Fruit fly (Drosophila melanogaster) whole organism, wandering third instar larva: Measurements from ENCODE around the gene Trmt61.

Experiments
- Abd-B ChIP-seq: fragments of >200 bp; optimal IDR thresholded peaks from 2 replicates; lab custom pipeline; 2017; ENCODE audit warnings: missing biosample characterization, missing genetic modification characterization
- CG32264 ChIP-seq: fragments of 200-800 bp; sonication (Bioruptor generic); optimal IDR thresholded peaks from 2 replicates; lab custom pipeline; 2016; ENCODE audit warnings: missing biosample characterization, missing genetic modification characterization
- CG9705 ChIP-seq: fragments of 200-800 bp; sonication (Bioruptor generic); optimal IDR thresholded peaks from 2 replicates; lab custom pipeline; 2018; ENCODE audit warnings: missing biosample characterization, mild to moderate bottlenecking, missing genetic modification characterization
- CrebA ChIP-seq: fragments of 200-800 bp; sonication (Bioruptor generic); optimal IDR thresholded peaks from 2 replicates; lab custom pipeline; 2016; ENCODE audit warnings: missing biosample characterization, mild to moderate bottlenecking, missing genetic modification characterization, borderline replicate concordance
- Dfd ChIP-seq: fragments of >200 bp; optimal IDR thresholded peaks from 2 replicates; lab custom pipeline; 2017; ENCODE audit warnings: missing biosample characterization, missing genetic modification characterization
- Dif ChIP-seq: fragments of 200-275, 200-300 bp; sonication (Bioruptor generic); optimal IDR thresholded peaks from 2 replicates; lab custom pipeline; 2018; ENCODE audit warnings: missing biosample characterization, missing genetic modification characterization; ENCODE audit not compliant: partially characterized antibody
- GATAd ChIP-seq: sonication (Bioruptor generic); optimal IDR thresholded peaks from 2 replicates; lab custom pipeline; 2016; ENCODE audit warnings: missing biosample characterization, missing genetic modification characterization
- HLH106 ChIP-seq: fragments of 200-800 bp; optimal IDR thresholded peaks from 3 replicates; lab custom pipeline; 2019; ENCODE audit warnings: missing biosample characterization, mild to moderate bottlenecking, missing genetic modification characterization, moderate library complexity
- Hnf4 ChIP-seq: fragments of 200-800 bp; sonication (Bioruptor generic); optimal IDR thresholded peaks from 2 replicates; lab custom pipeline; 2016; ENCODE audit warnings: missing biosample characterization, mild to moderate bottlenecking, missing genetic modification characterization
- Hr78 ChIP-seq: fragments of >200 bp; optimal IDR thresholded peaks from 2 replicates; lab custom pipeline; 2017; ENCODE audit warnings: missing biosample characterization, missing genetic modification characterization
- Hr83 ChIP-seq: fragments of 200-300 bp; sonication (Bioruptor generic); optimal IDR thresholded peaks from 2 replicates; lab custom pipeline; 2016; ENCODE audit warnings: missing biosample characterization, mild to moderate bottlenecking, missing genetic modification characterization, moderate library complexity; ENCODE audit not compliant: poor library complexity, severe bottlenecking
- Jra ChIP-seq: sonication (Bioruptor generic); optimal IDR thresholded peaks from 2 replicates; lab custom pipeline; 2016; ENCODE audit warnings: missing biosample characterization, missing genetic modification characterization
- Mio ChIP-seq: sonication (Bioruptor generic); optimal IDR thresholded peaks from 2 replicates; lab custom pipeline; 2016; ENCODE audit warnings: missing biosample characterization, missing genetic modification characterization
- Myc ChIP-seq: fragments of >200 bp; optimal IDR thresholded peaks from 2 replicates; lab custom pipeline; 2017
- N ChIP-seq: fragments of >200 bp; optimal IDR thresholded peaks from 2 replicates; lab custom pipeline; 2018; ENCODE audit warnings: missing biosample characterization, missing external identifiers, missing genetic modification characterization
- OdsH ChIP-seq: fragments of 200-800 bp; sonication (Bioruptor generic); optimal IDR thresholded peaks from 2 replicates; lab custom pipeline; 2016; ENCODE audit warnings: missing biosample characterization, mild to moderate bottlenecking, missing genetic modification characterization
- Rel ChIP-seq, 2 experiments: fragments of 200-800 bp; sonication (Bioruptor generic) in 1 of 2; optimal IDR thresholded peaks; 2 replicates in 1 of 2; 3 replicates in 1 of 2; lab custom pipeline; 2016 to 2019; ENCODE audit warnings: mild to moderate bottlenecking in 2 of 2, missing biosample characterization in 2 of 2, missing genetic modification characterization in 2 of 2, moderate library complexity in 1 of 2
- Sp1 ChIP-seq: fragments of 200-800 bp; sonication (Bioruptor generic); optimal IDR thresholded peaks from 3 replicates; lab custom pipeline; 2019; ENCODE audit warnings: missing biosample characterization, mild to moderate bottlenecking, missing genetic modification characterization, moderate library complexity
- Vsx2 ChIP-seq: fragments of 200-300, 225-300 bp; sonication (Bioruptor generic); optimal IDR thresholded peaks from 2 replicates; lab custom pipeline; 2018; ENCODE audit warnings: missing biosample characterization, missing genetic modification characterization; ENCODE audit not compliant: partially characterized antibody
- br ChIP-seq: fragments of 200-800 bp; sonication (Bioruptor generic); optimal IDR thresholded peaks from 2 replicates; lab custom pipeline; 2016; ENCODE audit warnings: missing biosample characterization, missing genetic modification characterization
- brk ChIP-seq: fragments of 200-800 bp; sonication (Bioruptor generic); optimal IDR thresholded peaks from 2 replicates; lab custom pipeline; 2016; ENCODE audit warnings: missing biosample characterization, mild to moderate bottlenecking, missing genetic modification characterization
- dl ChIP-seq, 2 experiments: fragments of 175-275, 200-275 bp in 1 of 2; fragments of 200-275 bp in 1 of 2; sonication (Bioruptor generic); optimal IDR thresholded peaks; lab custom pipeline; 2018; ENCODE audit warnings: mild to moderate bottlenecking in 2 of 2, missing biosample characterization in 2 of 2, missing genetic modification characterization in 2 of 2, moderate library complexity in 2 of 2; ENCODE audit not compliant: partially characterized antibody in 2 of 2, insufficient read depth in 1 of 2
- dmrt93B ChIP-seq: fragments of 200-800 bp; sonication (Bioruptor generic); optimal IDR thresholded peaks from 2 replicates; lab custom pipeline; 2018; ENCODE audit warnings: missing biosample characterization, mild to moderate bottlenecking, missing genetic modification characterization
- dsf ChIP-seq: sonication (Bioruptor generic); optimal IDR thresholded peaks from 2 replicates; lab custom pipeline; 2016; ENCODE audit warnings: missing biosample characterization, missing genetic modification characterization, borderline replicate concordance
- ey ChIP-seq: fragments of 200-800 bp; sonication (Bioruptor generic); optimal IDR thresholded peaks from 2 replicates; lab custom pipeline; 2016; ENCODE audit warnings: missing biosample characterization, missing genetic modification characterization
- foxo ChIP-seq, 2 experiments: fragments of 200-800 bp; sonication (Bioruptor generic); optimal IDR thresholded peaks; 2 replicates in 1 of 2; 3 replicates in 1 of 2; lab custom pipeline; 2016 to 2017; ENCODE audit warnings: missing biosample characterization in 2 of 2, missing genetic modification characterization in 2 of 2
- fru ChIP-seq: fragments of 200-800 bp; sonication (Bioruptor generic); optimal IDR thresholded peaks from 3 replicates; lab custom pipeline; 2016; ENCODE audit warnings: missing biosample characterization, mild to moderate bottlenecking, missing genetic modification characterization
- h ChIP-seq: fragments of 200-800 bp; sonication (Bioruptor generic); optimal IDR thresholded peaks from 3 replicates; lab custom pipeline; 2016; ENCODE audit warnings: missing biosample characterization, mild to moderate bottlenecking, missing genetic modification characterization
- jim ChIP-seq: fragments of 175-275, 200-325 bp; sonication (Bioruptor generic); optimal IDR thresholded peaks from 2 replicates; lab custom pipeline; 2016; ENCODE audit warnings: missing biosample characterization, mild to moderate bottlenecking, missing genetic modification characterization
- lola ChIP-seq: fragments of >200 bp; optimal IDR thresholded peaks from 2 replicates; lab custom pipeline; 2017; ENCODE audit warnings: missing biosample characterization, missing genetic modification characterization
- pan ChIP-seq: fragments of >200 bp; optimal IDR thresholded peaks from 2 replicates; lab custom pipeline; 2017
- psq ChIP-seq: fragments of 200-800 bp; sonication (Bioruptor generic); optimal IDR thresholded peaks from 3 replicates; lab custom pipeline; 2017; ENCODE audit warnings: missing biosample characterization, mild to moderate bottlenecking, missing genetic modification characterization, moderate library complexity
- rgr ChIP-seq: fragments of 200-800 bp; sonication (Bioruptor generic); optimal IDR thresholded peaks from 3 replicates; lab custom pipeline; 2016; ENCODE audit warnings: missing biosample characterization, mild to moderate bottlenecking, missing genetic modification characterization
- sage ChIP-seq: fragments of 200-800 bp; sonication (Bioruptor generic); optimal IDR thresholded peaks from 2 replicates; lab custom pipeline; 2016; ENCODE audit warnings: missing biosample characterization, mild to moderate bottlenecking, missing genetic modification characterization
- sv ChIP-seq: fragments of 200-800 bp; sonication (Bioruptor generic); optimal IDR thresholded peaks from 3 replicates; lab custom pipeline; 2016; ENCODE audit warnings: missing biosample characterization, missing genetic modification characterization
- tai ChIP-seq: sonication (Bioruptor generic); optimal IDR thresholded peaks from 2 replicates; lab custom pipeline; 2016; ENCODE audit warnings: missing biosample characterization, missing genetic modification characterization
- usp ChIP-seq: fragments of >200 bp; optimal IDR thresholded peaks from 2 replicates; lab custom pipeline; 2017; ENCODE audit warnings: missing biosample characterization, missing genetic modification characterization
- woc ChIP-seq: sonication (Bioruptor generic); optimal IDR thresholded peaks from 2 replicates; lab custom pipeline; 2016; ENCODE audit warnings: missing biosample characterization, mild to moderate bottlenecking, missing genetic modification characterization

The Trmt61 gene

DNA sequence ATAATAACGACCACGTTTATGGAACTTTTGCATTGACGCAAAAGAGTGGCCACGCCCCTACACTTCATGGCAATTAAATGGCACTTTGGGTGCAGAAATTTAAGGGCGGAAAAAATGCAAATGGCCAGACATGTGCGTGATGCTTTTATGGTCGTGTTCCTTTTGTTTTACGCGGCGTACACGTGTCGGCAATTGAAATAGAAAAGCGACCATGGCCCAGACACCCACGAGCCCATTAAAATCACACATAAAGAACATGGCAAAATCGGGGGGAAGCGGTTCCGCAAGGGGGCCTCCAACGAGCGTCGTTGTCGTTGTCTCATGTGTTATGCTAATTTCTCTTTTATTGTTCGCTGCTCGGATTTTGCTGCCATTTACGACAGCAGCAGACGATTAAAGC is 46.1 kb downstream of the Trmt61 start:
- TF ChIP-seq h (GFP tag; lab: Kevin White, UChicago) (no peak), Hr83 (GFP tag; lab: Kevin White, UChicago) (no peak), CG9705 (GFP tag; lab: Kevin White, UChicago) (no peak), GATAd (GFP tag; lab: Kevin White, UChicago) (no peak), Hnf4 (GFP tag; lab: Kevin White, UChicago) (no peak), Vsx2 (no peak), Mio (GFP tag; lab: Kevin White, UChicago) (no peak), psq (GFP tag; lab: Kevin White, UChicago) (no peak), Myc (lab: Kevin White, UChicago) (no peak), CrebA (GFP tag; lab: Kevin White, UChicago) (no peak), CG32264 (GFP tag; lab: Kevin White, UChicago) (no peak), rgr (GFP tag; lab: Kevin White, UChicago) (no peak), jim (GFP tag; lab: Kevin White, UChicago) (no peak), OdsH (GFP tag; lab: Kevin White, UChicago) (no peak), brk (GFP tag; lab: Kevin White, UChicago) (no peak), HLH106 (tag; lab: Kevin White, UChicago) (no peak), Dfd (GFP tag; lab: Kevin White, UChicago) (no peak), Dif (GFP tag; lab: Kevin White, UChicago) (no peak), usp (no peak), Jra (GFP tag; lab: Kevin White, UChicago) (no peak)

- no peak for TF ChIP-seq psq (GFP tag; lab: Kevin White, UChicago)
- peak; percentile 2 for TF ChIP-seq sv
- TF ChIP-seq dl (GFP tag; optimal IDR thresholded peaks at IDR 0.05; lab: Kevin White, UChicago; ENCODE audit: insufficient read depth in 1 of 2, partially characterized antibody in 2 of 2), result peak in 1 of 2 experiments; percentile 31
- TF ChIP-seq foxo (GFP tag; optimal IDR thresholded peaks at IDR 0.05; lab: Kevin White, UChicago), result peak in 1 of 2 experiments; percentile 40
- no peak for TF ChIP-seq CG9705 (GFP tag; lab: Kevin White, UChicago)
- TF ChIP-seq dmrt93B (GFP tag; lab: Kevin White, UChicago), result peak; percentile 34
- TF ChIP-seq HLH106 (tag; lab: Kevin White, UChicago), result peak; percentile 32
- TF ChIP-seq Rel (GFP tag; optimal IDR thresholded peaks at IDR 0.05; lab: Kevin White, UChicago), result no peak
- TF ChIP-seq Rel (tag; optimal IDR thresholded peaks at IDR 0.05; lab: Kevin White, UChicago), result peak; percentile 99
- no peak for TF ChIP-seq N (GFP tag; lab: Kevin White, UChicago)
These were observed 46.7 kb downstream of the Trmt61 start for dm6 chr3R:26105924-26106494.

DNA sequence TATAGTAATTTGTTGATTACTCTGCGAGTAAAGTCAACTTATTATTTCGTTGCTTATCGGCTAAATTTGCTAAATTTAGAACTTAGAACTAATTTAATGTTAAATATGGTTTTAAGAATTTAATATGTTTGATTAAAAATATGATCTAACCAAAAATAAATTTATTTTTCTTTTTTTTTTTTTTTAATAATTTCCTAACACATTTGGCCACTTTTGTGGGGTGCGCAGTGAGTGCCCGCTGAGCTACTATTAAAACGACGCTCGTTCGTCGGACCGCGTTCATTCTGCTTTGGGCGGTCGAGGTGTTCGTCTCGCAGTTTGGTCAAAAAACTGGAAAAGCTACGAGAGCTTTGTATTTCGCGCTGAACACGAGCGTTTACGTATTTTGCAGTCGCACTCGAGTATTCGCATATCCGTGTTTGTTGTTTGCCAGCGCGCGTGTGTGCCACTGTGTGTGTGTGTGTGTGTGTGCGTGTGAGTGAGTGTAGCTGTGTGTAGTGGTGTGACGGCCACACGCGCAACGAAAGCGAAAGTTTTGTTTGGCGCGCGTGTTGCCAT is 47.4 kb downstream of the Trmt61 start, which contains the start of gene Cipc:
Cipc (plus strand) TSS at position 274 of the 558 bp plus-strand sequence.
- peak; percentile 57 for TF ChIP-seq dmrt93B (GFP tag; lab: Kevin White, UChicago)
- TF ChIP-seq usp, result no peak
- peak; percentile 12 for TF ChIP-seq ey (GFP tag; lab: Kevin White, UChicago)
- TF ChIP-seq CG9705 (GFP tag; lab: Kevin White, UChicago), result no peak
- no peak for TF ChIP-seq CG32264 (GFP tag; lab: Kevin White, UChicago)
- peak; percentile 80 for TF ChIP-seq Vsx2
- TF ChIP-seq Myc (lab: Kevin White, UChicago), result no peak
- TF ChIP-seq Hr78 (GFP tag; lab: Kevin White, UChicago), result no peak
- peak; percentile 93 for TF ChIP-seq h (GFP tag; lab: Kevin White, UChicago)
- TF ChIP-seq woc (GFP tag; lab: Kevin White, UChicago), result peak; percentile 42
- TF ChIP-seq dsf (GFP tag; lab: Kevin White, UChicago), result no peak
- TF ChIP-seq brk (GFP tag; lab: Kevin White, UChicago), result peak; percentile 19
- peak; percentile 32 for TF ChIP-seq psq (GFP tag; lab: Kevin White, UChicago)
- TF ChIP-seq Hr83 (GFP tag; lab: Kevin White, UChicago), result peak; percentile 29
- peak; percentile 21 for TF ChIP-seq Dif (GFP tag; lab: Kevin White, UChicago)
- no peak for TF ChIP-seq tai
- TF ChIP-seq GATAd (GFP tag; lab: Kevin White, UChicago), result no peak
- peak; percentile 17 for TF ChIP-seq Jra (GFP tag; lab: Kevin White, UChicago)
- TF ChIP-seq foxo (GFP tag; optimal IDR thresholded peaks at IDR 0.05; lab: Kevin White, UChicago), result peak in 1 of 2 experiments; percentile 74
- TF ChIP-seq OdsH (GFP tag; lab: Kevin White, UChicago), result peak; percentile 46
- peak; percentile 45 for TF ChIP-seq br (GFP tag; lab: Kevin White, UChicago)
- peak; percentile 5 for TF ChIP-seq sv
- no peak for TF ChIP-seq Mio (GFP tag; lab: Kevin White, UChicago)
- TF ChIP-seq HLH106 (tag; lab: Kevin White, UChicago), result peak; percentile 67
- TF ChIP-seq N (GFP tag; lab: Kevin White, UChicago), result no peak
- peak; percentile 51 for TF ChIP-seq rgr (GFP tag; lab: Kevin White, UChicago)
- TF ChIP-seq Dfd (GFP tag; lab: Kevin White, UChicago), result peak; percentile 89
- TF ChIP-seq Rel (GFP tag; optimal IDR thresholded peaks at IDR 0.05; lab: Kevin White, UChicago), result no peak
- TF ChIP-seq Rel (tag; optimal IDR thresholded peaks at IDR 0.05; lab: Kevin White, UChicago), result peak; percentile 54
- TF ChIP-seq pan (lab: Kevin White, UChicago), result no peak
- peak; percentile 76 for TF ChIP-seq sage (GFP tag; lab: Kevin White, UChicago)
- TF ChIP-seq fru (GFP tag; lab: Kevin White, UChicago), result peak; percentile 37
- no peak for TF ChIP-seq lola (GFP tag; lab: Kevin White, UChicago)
- TF ChIP-seq Hnf4 (GFP tag; lab: Kevin White, UChicago), result peak; percentile 52
- no peak for TF ChIP-seq jim (GFP tag; lab: Kevin White, UChicago)
- no peak for TF ChIP-seq Abd-B (GFP tag; lab: Kevin White, UChicago)
- no peak for TF ChIP-seq CrebA (GFP tag; lab: Kevin White, UChicago)
- peak in 1 of 2 experiments; percentile 27 for TF ChIP-seq dl (GFP tag; optimal IDR thresholded peaks at IDR 0.05; lab: Kevin White, UChicago; ENCODE audit: insufficient read depth in 1 of 2, partially characterized antibody in 2 of 2)
- peak; percentile 71 for TF ChIP-seq Sp1 (GFP tag; lab: Kevin White, UChicago)
